Fruit fly (Drosophila melanogaster) whole organism, embryonic: Measurements from ENCODE around the gene CG31898.

Experiments used
- Abd-B ChIP-seq: fragments of 200-800 bp; sonication (Bioruptor generic); optimal IDR thresholded peaks from 2 replicates; lab custom pipeline; 2018; ENCODE audit warnings: missing biosample characterization, mild to moderate bottlenecking, missing genetic modification characterization, moderate library complexity
- CG10147 ChIP-seq: fragments of 200-800 bp; sonication (Bioruptor generic); optimal IDR thresholded peaks from 2 replicates; lab custom pipeline; 2019; ENCODE audit warnings: missing biosample characterization, mild to moderate bottlenecking, missing genetic modification characterization, moderate library complexity
- CG10321 ChIP-seq: fragments of 200-800 bp; sonication (Bioruptor generic); IDR thresholded peaks from 2 replicates; pipeline ENCODE4 v1.3.6; 2022; ENCODE audit warnings: missing biosample characterization, missing genetic modification characterization
- CG1233 ChIP-seq: fragments of 200-800 bp; sonication (Bioruptor generic); optimal IDR thresholded peaks from 4 replicates; lab custom pipeline; 2018; ENCODE audit warnings: missing biosample characterization, mild to moderate bottlenecking, missing genetic modification characterization
- CG13287 ChIP-seq: fragments of 200-800 bp; sonication (Bioruptor generic); IDR thresholded peaks from 2 replicates; pipeline ENCODE4 v1.3.6; 2022; ENCODE audit warnings: missing biosample characterization, missing genetic modification characterization; ENCODE audit not compliant: partially characterized antibody
- CG1529 ChIP-seq: fragments of 200-800 bp; sonication (Bioruptor generic); optimal IDR thresholded peaks from 3 replicates; lab custom pipeline; 2018; ENCODE audit warnings: missing biosample characterization, missing genetic modification characterization
- CG17186 ChIP-seq: fragments of 200-800 bp; sonication (Bioruptor generic); optimal IDR thresholded peaks from 3 replicates; lab custom pipeline; 2017; ENCODE audit warnings: missing biosample characterization, missing genetic modification reagents, missing genetic modification characterization
- CG18599 ChIP-seq: fragments of 200-800 bp; sonication (Bioruptor generic); optimal IDR thresholded peaks from 3 replicates; lab custom pipeline; 2017; ENCODE audit warnings: missing biosample characterization, missing genetic modification characterization, mild to moderate bottlenecking, moderate library complexity, missing genetic modification reagents
- CG2202 ChIP-seq: fragments of 200-800 bp; sonication (Bioruptor generic); optimal IDR thresholded peaks from 2 replicates; lab custom pipeline; 2018; ENCODE audit warnings: missing biosample characterization, mild to moderate bottlenecking, missing genetic modification characterization
- CG3065 ChIP-seq: fragments of 200-800 bp; sonication (Bioruptor generic); optimal IDR thresholded peaks from 2 replicates; lab custom pipeline; 2016; ENCODE audit warnings: missing biosample characterization, missing genetic modification characterization
- CG34376 ChIP-seq: fragments of 200-800 bp; sonication (Bioruptor generic); optimal IDR thresholded peaks from 2 replicates; lab custom pipeline; 2018; ENCODE audit warnings: missing biosample characterization, mild to moderate bottlenecking, missing genetic modification characterization
- CG4617 ChIP-seq: fragments of 200-800 bp; sonication (Bioruptor generic); optimal IDR thresholded peaks from 3 replicates; lab custom pipeline; 2016; ENCODE audit warnings: missing biosample characterization, missing genetic modification characterization, borderline replicate concordance
- CG4707 ChIP-seq: fragments of 200-800 bp; sonication (Bioruptor generic); optimal IDR thresholded peaks from 2 replicates; lab custom pipeline; 2018; ENCODE audit warnings: missing biosample characterization, mild to moderate bottlenecking, missing genetic modification characterization, moderate library complexity
- CG5180 ChIP-seq: fragments of 200-800 bp; sonication (Bioruptor generic); optimal IDR thresholded peaks from 3 replicates; lab custom pipeline; 2017; ENCODE audit warnings: missing biosample characterization, missing genetic modification characterization, mild to moderate bottlenecking, moderate library complexity, missing genetic modification reagents
- CG6683 ChIP-seq: fragments of 200-800 bp; sonication (Bioruptor generic); optimal IDR thresholded peaks from 2 replicates; lab custom pipeline; 2017; ENCODE audit warnings: missing biosample characterization, mild to moderate bottlenecking, missing genetic modification characterization, missing genetic modification reagents
- CG8359 ChIP-seq: fragments of 200-800 bp; sonication (Bioruptor generic); optimal IDR thresholded peaks from 2 replicates; lab custom pipeline; 2017; ENCODE audit warnings: missing biosample characterization, mild to moderate bottlenecking, missing genetic modification characterization, borderline replicate concordance
- CTCF ChIP-seq: fragments of 200-800 bp; sonication (Bioruptor generic); optimal IDR thresholded peaks from 2 replicates; lab custom pipeline; 2017; ENCODE audit warnings: missing biosample characterization, mild to moderate bottlenecking, missing genetic modification characterization, moderate library complexity
- Deaf1 ChIP-seq: fragments of 200-800 bp; optimal IDR thresholded peaks from 3 replicates; lab custom pipeline; 2019; ENCODE audit warnings: missing biosample characterization, mild to moderate bottlenecking, missing genetic modification characterization, moderate library complexity
- Dfd ChIP-seq, 2 experiments: fragments of >200 bp; optimal IDR thresholded peaks; 2 replicates each; lab custom pipeline; 2017; ENCODE audit warnings: missing biosample characterization in 2 of 2, missing genetic modification characterization in 2 of 2
- Drgx ChIP-seq: fragments of 200-800 bp; sonication (Bioruptor generic); IDR thresholded peaks from 2 replicates; pipeline ENCODE4 v1.3.6; 2022; ENCODE audit warnings: missing biosample characterization, missing genetic modification characterization
- Gsc ChIP-seq: fragments of 200-800 bp; sonication (Bioruptor generic); IDR thresholded peaks from 2 replicates; pipeline ENCODE4 v1.3.6; 2022; ENCODE audit warnings: missing biosample characterization, missing genetic modification characterization
- H2.0 ChIP-seq: fragments of 200-800 bp; sonication (Bioruptor generic); IDR thresholded peaks from 2 replicates; pipeline ENCODE4 v1.3.6; 2022; ENCODE audit warnings: missing biosample characterization, missing genetic modification characterization
- Hr39 ChIP-seq: fragments of >200 bp; optimal IDR thresholded peaks from 2 replicates; lab custom pipeline; 2017
- MTF-1 ChIP-seq: fragments of 200-800 bp; sonication (Bioruptor generic); optimal IDR thresholded peaks from 2 replicates; lab custom pipeline; 2018; ENCODE audit warnings: missing biosample characterization, mild to moderate bottlenecking, missing genetic modification characterization, borderline replicate concordance
- Myb ChIP-seq: fragments of 200-800 bp; sonication (Bioruptor generic); optimal IDR thresholded peaks from 2 replicates; lab custom pipeline; 2016; ENCODE audit warnings: missing biosample characterization, missing genetic modification characterization
- NK7.1 ChIP-seq: fragments of 200-800 bp; sonication (Bioruptor generic); optimal IDR thresholded peaks from 3 replicates; lab custom pipeline; 2016; ENCODE audit warnings: missing biosample characterization, missing genetic modification characterization
- Oli ChIP-seq: fragments of 200-800 bp; sonication (Bioruptor generic); optimal IDR thresholded peaks from 2 replicates; lab custom pipeline; 2018; ENCODE audit warnings: missing biosample characterization, mild to moderate bottlenecking, missing genetic modification characterization, moderate library complexity
- Tbp ChIP-seq: fragments of >200 bp; optimal IDR thresholded peaks from 2 replicates; lab custom pipeline; 2018; ENCODE audit warnings: missing biosample characterization, missing genetic modification characterization
- ac ChIP-seq: fragments of 200-800 bp; sonication (Bioruptor generic); optimal IDR thresholded peaks from 3 replicates; lab custom pipeline; 2017; ENCODE audit warnings: missing biosample characterization, mild to moderate bottlenecking, missing genetic modification characterization
- aop ChIP-seq: fragments of 200-800 bp; sonication (Bioruptor generic); IDR thresholded peaks from 2 replicates; pipeline ENCODE4 v1.3.6; 2022; ENCODE audit warnings: missing biosample characterization, missing genetic modification characterization
- bcd ChIP-seq: fragments of 200-800 bp; sonication (Bioruptor generic); optimal IDR thresholded peaks from 2 replicates; lab custom pipeline; 2017; ENCODE audit warnings: missing biosample characterization, mild to moderate bottlenecking, missing genetic modification characterization
- caup ChIP-seq: fragments of 200-800 bp; sonication (Bioruptor generic); optimal IDR thresholded peaks from 3 replicates; lab custom pipeline; 2017; ENCODE audit warnings: missing biosample characterization, mild to moderate bottlenecking, missing genetic modification characterization, moderate library complexity; ENCODE audit not compliant: severe bottlenecking
- cwo ChIP-seq: fragments of 200-800 bp; sonication (Bioruptor generic); optimal IDR thresholded peaks from 3 replicates; lab custom pipeline; 2017; ENCODE audit warnings: missing biosample characterization, missing genetic modification characterization, mild to moderate bottlenecking, moderate library complexity, missing genetic modification reagents
- dan ChIP-seq: fragments of 200-800 bp; sonication (Bioruptor generic); IDR thresholded peaks from 2 replicates; pipeline ENCODE4 v1.3.6; 2022; ENCODE audit warnings: missing biosample characterization, missing genetic modification characterization
- fd3F ChIP-seq: fragments of 200-800 bp; sonication (Bioruptor generic); optimal IDR thresholded peaks from 2 replicates; lab custom pipeline; 2018; ENCODE audit warnings: missing biosample characterization, mild to moderate bottlenecking, missing genetic modification characterization, moderate library complexity
- fd64A ChIP-seq: fragments of 200-800 bp; sonication (Bioruptor generic); optimal IDR thresholded peaks from 3 replicates; lab custom pipeline; 2018; ENCODE audit warnings: missing biosample characterization, mild to moderate bottlenecking, missing genetic modification characterization
- ftz-f1 ChIP-seq: fragments of 200-800 bp; sonication (Bioruptor generic); optimal IDR thresholded peaks from 2 replicates; lab custom pipeline; 2016; ENCODE audit warnings: missing biosample characterization, missing genetic modification characterization
- gce ChIP-seq: fragments of 200-800 bp; sonication (Bioruptor generic); IDR thresholded peaks from 3 replicates; pipeline ENCODE4 v1.3.6; 2022; ENCODE audit warnings: missing biosample characterization, missing genetic modification characterization
- h ChIP-seq: fragments of >200 bp; optimal IDR thresholded peaks from 2 replicates; lab custom pipeline; 2017
- hth ChIP-seq: fragments of >200 bp; optimal IDR thresholded peaks from 2 replicates; lab custom pipeline; 2017; ENCODE audit warnings: inconsistent platforms
- maf-S ChIP-seq: fragments of 200-800 bp; sonication (Bioruptor generic); optimal IDR thresholded peaks from 2 replicates; lab custom pipeline; 2016; ENCODE audit warnings: missing biosample characterization, missing genetic modification characterization
- nmo ChIP-seq: fragments of 200-800 bp; sonication (Bioruptor generic); optimal IDR thresholded peaks from 2 replicates; lab custom pipeline; 2018; ENCODE audit warnings: missing biosample characterization, mild to moderate bottlenecking, missing genetic modification characterization, moderate library complexity
- oc ChIP-seq: fragments of 200-800 bp; sonication (Bioruptor generic); optimal IDR thresholded peaks from 2 replicates; lab custom pipeline; 2018; ENCODE audit warnings: missing biosample characterization, mild to moderate bottlenecking, missing genetic modification characterization, moderate library complexity
- repo ChIP-seq: fragments of 200-800 bp; sonication (Bioruptor generic); optimal IDR thresholded peaks from 2 replicates; lab custom pipeline; 2016; ENCODE audit warnings: missing biosample characterization, missing genetic modification characterization
- sd ChIP-seq: fragments of 200-800 bp; sonication (Bioruptor generic); optimal IDR thresholded peaks from 3 replicates; lab custom pipeline; 2018; ENCODE audit warnings: missing biosample characterization, mild to moderate bottlenecking, missing genetic modification characterization, moderate library complexity
- slp2 ChIP-seq: fragments of 200-800 bp; sonication (Bioruptor generic); optimal IDR thresholded peaks from 2 replicates; lab custom pipeline; 2016; ENCODE audit warnings: missing biosample characterization, missing genetic modification characterization
- stc ChIP-seq: fragments of 200-800 bp; sonication (Bioruptor generic); IDR thresholded peaks from 2 replicates; pipeline ENCODE4 v1.3.6; 2022; ENCODE audit warnings: missing biosample characterization, missing genetic modification characterization
- trem ChIP-seq: fragments of 200-800 bp; optimal IDR thresholded peaks from 3 replicates; lab custom pipeline; 2019; ENCODE audit warnings: missing biosample characterization, mild to moderate bottlenecking, missing genetic modification characterization, moderate library complexity
- trh ChIP-seq: fragments of 200-800 bp; sonication (Bioruptor generic); optimal IDR thresholded peaks from 2 replicates; lab custom pipeline; 2016; ENCODE audit warnings: missing biosample characterization, missing genetic modification characterization
- tx ChIP-seq: fragments of 200-800 bp; sonication (Bioruptor generic); optimal IDR thresholded peaks from 2 replicates; lab custom pipeline; 2016; ENCODE audit warnings: missing biosample characterization, missing genetic modification characterization
- yki ChIP-seq: fragments of >200 bp; optimal IDR thresholded peaks from 3 replicates; lab custom pipeline; 2018
- zen ChIP-seq: fragments of 200-800 bp; sonication (Bioruptor generic); optimal IDR thresholded peaks from 3 replicates; lab custom pipeline; 2018; ENCODE audit warnings: missing biosample characterization, mild to moderate bottlenecking, missing genetic modification characterization, moderate library complexity

The CG31898 gene

DNA sequence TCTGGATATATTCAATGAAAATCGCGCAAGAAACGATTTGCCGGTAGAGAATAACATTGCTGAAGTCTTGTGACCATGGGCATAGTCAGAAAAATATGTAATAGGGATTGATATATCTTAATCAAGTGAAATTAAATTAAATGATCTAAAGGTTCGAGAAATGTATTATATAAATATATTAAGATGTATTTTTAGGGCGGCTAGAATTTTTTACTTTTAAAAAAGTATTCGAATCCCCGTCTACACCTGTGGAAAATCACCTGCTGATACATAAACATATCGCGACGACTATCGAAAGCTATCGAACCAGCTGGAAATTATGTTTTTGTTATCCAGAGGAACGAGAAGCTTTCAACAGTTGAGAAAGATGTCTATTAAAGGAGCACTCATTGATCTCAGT lies 23.5 kb upstream of the CG31898 start, which contains the start of the genes CG13390 and CG17294 (continued):
- TF ChIP-seq CG17186 (GFP tag; lab: Kevin White, UChicago) (peak; percentile 94), zen (tag; lab: Kevin White, UChicago) (peak; percentile 99), CG4707 (GFP tag; lab: Kevin White, UChicago) (peak; percentile 96), Dfd (GFP tag; optimal IDR thresholded peaks at IDR 0.05; lab: Kevin White, UChicago) (no peak), caup (peak; percentile 99), h (lab: Kevin White, UChicago) (no peak), bcd (peak; percentile 99), yki (lab: Kevin White, UChicago) (no peak), CG34376 (GFP tag; lab: Kevin White, UChicago) (peak; percentile 100), Tbp (GFP tag; lab: Kevin White, UChicago) (no peak), gce (GFP tag; lab: Robert Waterston, UW) (peak; percentile 100), H2.0 (GFP tag; lab: Robert Waterston, UW) (peak; percentile 99), CG13287 (GFP tag; lab: Robert Waterston, UW) (peak; percentile 91), CG3065 (peak; percentile 97), Myb (GFP tag; lab: Kevin White, UChicago) (peak; percentile 69), sd (tag; lab: Kevin White, UChicago) (peak; percentile 98), CG6683 (GFP tag; lab: Kevin White, UChicago) (peak; percentile 99), ftz-f1 (GFP tag; lab: Kevin White, UChicago) (peak; percentile 82), hth (lab: Kevin White, UChicago) (no peak), CG4617 (GFP tag; lab: Kevin White, UChicago) (peak; percentile 99), slp2 (peak; percentile 88), CG10321 (GFP tag; lab: Robert Waterston, UW) (peak; percentile 90), Deaf1 (tag; lab: Kevin White, UChicago) (peak; percentile 92), Hr39 (lab: Kevin White, UChicago) (no peak), aop (GFP tag; lab: Robert Waterston, UW) (peak; percentile 97), Oli (tag; lab: Kevin White, UChicago) (peak; percentile 100), CG1233 (GFP tag; lab: Kevin White, UChicago) (peak; percentile 99), CG5180 (peak; percentile 94), maf-S (GFP tag; lab: Kevin White, UChicago) (peak; percentile 94), trem (tag; lab: Kevin White, UChicago) (peak; percentile 97), CG18599 (GFP tag; lab: Kevin White, UChicago) (peak; percentile 100), Gsc (GFP tag; lab: Robert Waterston, UW) (peak; percentile 98), cwo (GFP tag; lab: Kevin White, UChicago) (peak; percentile 99), Drgx (GFP tag; lab: Robert Waterston, UW) (peak; percentile 100), CG2202 (tag; lab: Kevin White, UChicago) (peak; percentile 99), MTF-1 (GFP tag; lab: Kevin White, UChicago) (peak; percentile 99), trh (GFP tag; lab: Kevin White, UChicago) (peak; percentile 98), fd64A (GFP tag; lab: Kevin White, UChicago) (peak; percentile 98), oc (tag; lab: Kevin White, UChicago) (peak; percentile 100), fd3F (GFP tag; lab: Kevin White, UChicago) (peak; percentile 100), CG10147 (GFP tag; lab: Kevin White, UChicago) (peak; percentile 99), dan (GFP tag; lab: Robert Waterston, UW) (peak; percentile 97), Abd-B (peak; percentile 100), repo (GFP tag; lab: Kevin White, UChicago) (peak; percentile 86), tx (GFP tag; lab: Kevin White, UChicago) (peak; percentile 89), stc (GFP tag; lab: Robert Waterston, UW) (peak; percentile 100), CG1529 (GFP tag; lab: Kevin White, UChicago) (peak; percentile 99), NK7.1 (GFP tag; lab: Kevin White, UChicago) (peak; percentile 92), nmo (GFP tag; lab: Kevin White, UChicago) (peak; percentile 100), CTCF (GFP tag; lab: Kevin White, UChicago) (peak; percentile 79), ac (GFP tag; lab: Kevin White, UChicago) (peak; percentile 97), CG8359 (GFP tag; lab: Kevin White, UChicago) (peak; percentile 95)
